Worm (Caenorhabditis elegans): ENCODE data around the gene spe-26.

The spe-26 gene

ce11 chrIV:10345990-10346389 is 45.7 kb downstream of the spe-26 start (continued):
- TF ChIP-seq T23F11.4 (GFP tag; optimal IDR thresholded peaks at IDR 0.05) (no peak), C38D4.7 (GFP tag; optimal IDR thresholded peaks at IDR 0.05) (no peak), che-1 (tag; optimal IDR thresholded peaks at IDR 0.05) (no peak), tbx-2 (tag; optimal IDR thresholded peaks at IDR 0.05) (peak; percentile 56), unc-3 (GFP tag; conservative IDR thresholded peaks at IDR 0.05) (no peak), unc-3 (tag; optimal IDR thresholded peaks at IDR 0.05) (no peak), dmd-4 (tag; optimal IDR thresholded peaks at IDR 0.05; ENCODE audit: borderline replicate concordance) (no peak), nfya-1 (tag; optimal IDR thresholded peaks at IDR 0.05) (peak; percentile 56), sox-4 (tag; optimal IDR thresholded peaks at IDR 0.05) (no peak), ceh-14 (tag; optimal IDR thresholded peaks at IDR 0.05) (no peak), hlh-30 (tag; optimal IDR thresholded peaks at IDR 0.05; ENCODE audit: insufficient read depth) (no peak), fax-1 (tag; optimal IDR thresholded peaks at IDR 0.05) (no peak), syd-9 (tag; optimal IDR thresholded peaks at IDR 0.05) (no peak), ceh-24 (tag; optimal IDR thresholded peaks at IDR 0.05) (no peak)

DNA sequence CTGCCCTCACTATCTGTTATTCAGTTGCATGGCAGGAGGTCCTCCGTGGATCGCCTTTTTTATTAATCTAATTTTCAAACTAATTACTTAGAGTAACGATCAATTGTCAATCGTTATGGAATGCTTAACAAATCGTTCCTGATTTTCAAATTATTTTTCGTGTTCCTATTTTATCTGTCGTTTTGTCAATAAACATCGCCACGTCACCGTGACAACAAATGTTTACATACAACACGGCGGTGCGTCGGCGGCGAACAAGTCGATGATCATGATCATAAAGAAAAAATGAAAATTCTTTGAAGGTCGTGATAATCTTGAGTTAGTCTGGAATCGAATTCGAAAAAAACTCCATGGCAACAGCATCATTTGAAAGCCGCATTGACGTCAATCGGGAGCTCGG is 46.2 kb downstream of the spe-26 start:
- TF ChIP-seq fkh-10 (GFP tag; optimal IDR thresholded peaks at IDR 0.05), result no peak
- TF ChIP-seq pat-9 (tag; optimal IDR thresholded peaks at IDR 0.05), result no peak
- no peak for TF ChIP-seq pros-1 (tag; optimal IDR thresholded peaks at IDR 0.05)
- no peak for TF ChIP-seq syd-9 (tag; optimal IDR thresholded peaks at IDR 0.05)
- TF ChIP-seq fax-1 (tag; optimal IDR thresholded peaks at IDR 0.05), result no peak
- no peak for TF ChIP-seq ceh-34 (tag; optimal IDR thresholded peaks at IDR 0.05)
- no peak for TF ChIP-seq ceh-9 (tag; optimal IDR thresholded peaks at IDR 0.05)
- no peak for TF ChIP-seq ceh-2 (tag; optimal IDR thresholded peaks at IDR 0.05)
- no peak for TF ChIP-seq rnt-1 (tag; optimal IDR thresholded peaks at IDR 0.05)
- no peak for TF ChIP-seq elt-4 (tag; optimal IDR thresholded peaks at IDR 0.05)

- TF ChIP-seq nfya-1 (tag; optimal IDR thresholded peaks at IDR 0.05) (peak; percentile 67), fax-1 (tag; optimal IDR thresholded peaks at IDR 0.05) (peak; percentile 51), elt-4 (tag; optimal IDR thresholded peaks at IDR 0.05) (no peak), unc-42 (tag; optimal IDR thresholded peaks at IDR 0.05) (peak; percentile 40), tbx-2 (tag; optimal IDR thresholded peaks at IDR 0.05) (peak; percentile 58), ceh-18 (tag; optimal IDR thresholded peaks at IDR 0.05) (peak; percentile 69), ceh-31 (tag; optimal IDR thresholded peaks at IDR 0.05) (peak; percentile 75), rnt-1 (tag; optimal IDR thresholded peaks at IDR 0.05) (peak; percentile 23), F13H6.1 (tag; optimal IDR thresholded peaks at IDR 0.05) (peak; percentile 43), ahr-1 (tag; optimal IDR thresholded peaks at IDR 0.05) (no peak), unc-55 (GFP tag; optimal IDR thresholded peaks at IDR 0.05) (peak; percentile 40), ceh-14 (tag; optimal IDR thresholded peaks at IDR 0.05) (peak; percentile 30), hlh-8 (tag; optimal IDR thresholded peaks at IDR 0.05) (no peak), hlh-6 (tag; optimal IDR thresholded peaks at IDR 0.05) (peak; percentile 12)
Measured at ce11 chrIV:10344621-10345020, 47.1 kb downstream of the spe-26 start.

- TF ChIP-seq unc-3 (GFP tag; conservative IDR thresholded peaks at IDR 0.05) (no peak), unc-3 (tag; optimal IDR thresholded peaks at IDR 0.05) (no peak), hlh-8 (tag; optimal IDR thresholded peaks at IDR 0.05) (no peak), unc-55 (GFP tag; optimal IDR thresholded peaks at IDR 0.05) (peak; percentile 57), hlh-15 (tag; optimal IDR thresholded peaks at IDR 0.05) (no peak), elt-2 (tag; optimal IDR thresholded peaks at IDR 0.05) (peak; percentile 59), pros-1 (tag; optimal IDR thresholded peaks at IDR 0.05) (peak; percentile 49), ceh-22 (tag; optimal IDR thresholded peaks at IDR 0.05) (peak; percentile 6), ceh-31 (tag; optimal IDR thresholded peaks at IDR 0.05) (no peak), ceh-6 (GFP tag; optimal IDR thresholded peaks at IDR 0.05) (no peak), ceh-18 (tag; optimal IDR thresholded peaks at IDR 0.05) (peak; percentile 13), pha-2 (tag; optimal IDR thresholded peaks at IDR 0.05) (no peak), dve-1 (tag; optimal IDR thresholded peaks at IDR 0.05) (peak; percentile 61)
Measured at ce11 chrIV:10342361-10342706, 49.4 kb downstream of the spe-26 start.

All from whole organism, late embryonic.